Fruit fly (Drosophila melanogaster): ENCODE measurements around the gene CG9689.
A peak's percentile ranks its signal among the peaks of the same experiment; 100 is the strongest.

Gene CG9689

DNA sequence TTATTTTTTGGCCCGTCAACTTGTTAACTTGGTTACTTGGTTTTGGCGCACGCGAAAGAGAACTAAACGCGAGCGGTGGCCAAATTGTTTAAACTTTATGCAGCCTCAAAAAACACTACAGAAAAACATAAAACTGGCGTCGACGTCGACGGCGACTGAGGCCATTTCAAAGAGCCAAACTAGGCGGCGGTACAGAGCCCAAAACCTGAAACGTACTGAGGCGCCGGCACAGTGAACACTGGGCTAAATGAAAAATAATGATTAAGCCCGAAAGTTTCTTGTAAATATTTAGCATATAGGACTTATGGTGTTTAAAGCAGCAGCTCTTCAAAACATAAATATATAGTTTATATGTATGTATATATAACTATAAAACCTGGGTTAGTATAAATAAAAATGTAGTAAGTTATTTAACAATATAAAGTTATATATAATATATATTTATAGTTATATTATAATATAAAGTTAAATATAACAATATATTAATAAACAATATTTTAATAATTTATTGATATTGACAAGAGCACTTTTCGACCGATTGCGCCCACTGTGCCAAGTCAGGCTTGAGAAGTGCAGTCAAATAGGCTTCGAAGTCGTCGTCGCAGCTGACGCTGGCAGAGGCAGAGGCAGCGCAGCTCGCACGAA lies 17.9 kb downstream of the CG9689 start, which contains the start of gene CG15249 (continued):
- TF ChIP-seq Doc3 (GFP tag; IDR thresholded peaks at IDR 0.05; ENCODE audit: partially characterized antibody) = no peak
- TF ChIP-seq BtbVII (GFP tag; optimal IDR thresholded peaks at IDR 0.05) = peak; percentile 20
- no peak for TF ChIP-seq gfzf (GFP tag; optimal IDR thresholded peaks at IDR 0.05)
- no peak for TF ChIP-seq ERR (GFP tag; optimal IDR thresholded peaks at IDR 0.05)
- no peak for TF ChIP-seq CG2202 (tag; optimal IDR thresholded peaks at IDR 0.05)
- no peak for TF ChIP-seq chm (GFP tag; IDR thresholded peaks at IDR 0.05)
- TF ChIP-seq Jarid2 (GFP tag; optimal IDR thresholded peaks at IDR 0.05) = no peak
- no peak for TF ChIP-seq CG9797 (GFP tag; optimal IDR thresholded peaks at IDR 0.05)
- no peak for TF ChIP-seq crol (GFP tag; IDR thresholded peaks at IDR 0.05)
- no peak for TF ChIP-seq CG7987 (GFP tag; optimal IDR thresholded peaks at IDR 0.05)
- TF ChIP-seq CG6683 (GFP tag; optimal IDR thresholded peaks at IDR 0.05) = no peak
- TF ChIP-seq crc (GFP tag; optimal IDR thresholded peaks at IDR 0.05) = no peak
- TF ChIP-seq dmrt11E (tag; optimal IDR thresholded peaks at IDR 0.05) = peak; percentile 43
- TF ChIP-seq slou (GFP tag; optimal IDR thresholded peaks at IDR 0.05) = no peak
- peak in 1 of 2 experiments; percentile 16 for TF ChIP-seq Eip74EF (GFP tag; optimal IDR thresholded peaks at IDR 0.05)
- TF ChIP-seq CG1233 (GFP tag; optimal IDR thresholded peaks at IDR 0.05) = no peak
- TF ChIP-seq CG6175 (GFP tag; IDR thresholded peaks at IDR 0.05) = no peak
- TF ChIP-seq Ets65A (GFP tag) = no peak
- peak; percentile 34 for TF ChIP-seq CG4424 (GFP tag; optimal IDR thresholded peaks at IDR 0.05)
- TF ChIP-seq Mad (GFP tag; optimal IDR thresholded peaks at IDR 0.05) = no peak
- no peak for TF ChIP-seq Dbx (GFP tag; IDR thresholded peaks at IDR 0.05)
- no peak for TF ChIP-seq ewg (GFP tag; optimal IDR thresholded peaks at IDR 0.05)
- TF ChIP-seq CG9932 (GFP tag; IDR thresholded peaks at IDR 0.05) = no peak
- no peak for TF ChIP-seq p53 (GFP tag; optimal IDR thresholded peaks at IDR 0.05)
- TF ChIP-seq CG2889 (GFP tag; IDR thresholded peaks at IDR 0.05) = no peak
- TF ChIP-seq chif (GFP tag; optimal IDR thresholded peaks at IDR 0.05) = no peak
- TF ChIP-seq B-H1 (GFP tag; IDR thresholded peaks at IDR 0.05) = no peak; the same call in 2 of the 3 replicates
- peak; percentile 44 for TF ChIP-seq lab (GFP tag; optimal IDR thresholded peaks at IDR 0.05)
- TF ChIP-seq dpn (GFP tag; optimal IDR thresholded peaks at IDR 0.05) = peak in 1 of 2 experiments; percentile 26
- no peak for TF ChIP-seq az2 (GFP tag; optimal IDR thresholded peaks at IDR 0.05)
- TF ChIP-seq chinmo (GFP tag; IDR thresholded peaks at IDR 0.05; ENCODE audit: partially characterized antibody) = no peak
- TF ChIP-seq CG8281 (tag; optimal IDR thresholded peaks at IDR 0.05) = no peak
- TF ChIP-seq CG7271 (tag; optimal IDR thresholded peaks at IDR 0.05) = no peak
- TF ChIP-seq h (optimal IDR thresholded peaks at IDR 0.05) = no peak
- TF ChIP-seq CG11695 (GFP tag; IDR thresholded peaks at IDR 0.05) = no peak
- no peak; the same call in 2 of the 3 replicates for TF ChIP-seq tgo (GFP tag; IDR thresholded peaks at IDR 0.05)
- no peak for TF ChIP-seq pzg (GFP tag; optimal IDR thresholded peaks at IDR 0.05)
- TF ChIP-seq sqz (GFP tag; optimal IDR thresholded peaks at IDR 0.05) = peak; percentile 24
- TF ChIP-seq CG7372 (GFP tag; IDR thresholded peaks at IDR 0.05) = no peak
- peak; percentile 51 for TF ChIP-seq Asciz (GFP tag; optimal IDR thresholded peaks at IDR 0.05)
- TF ChIP-seq Optix (GFP tag; IDR thresholded peaks at IDR 0.05) = no peak
- no peak for TF ChIP-seq Sin3A (optimal IDR thresholded peaks at IDR 0.05)
- TF ChIP-seq dimm (GFP tag; IDR thresholded peaks at IDR 0.05) = no peak
- no peak for TF ChIP-seq Max (GFP tag; optimal IDR thresholded peaks at IDR 0.05)
- TF ChIP-seq CG11398 (GFP tag; optimal IDR thresholded peaks at IDR 0.05) = no peak
- no peak for TF ChIP-seq vnd (GFP tag; IDR thresholded peaks at IDR 0.05; ENCODE audit: partially characterized antibody)
- TF ChIP-seq pfk (GFP tag; optimal IDR thresholded peaks at IDR 0.05) = no peak
- no peak for TF ChIP-seq maf-S (GFP tag; optimal IDR thresholded peaks at IDR 0.05)
- TF ChIP-seq tio (GFP tag; optimal IDR thresholded peaks at IDR 0.05) = no peak
- TF ChIP-seq abd-A (tag; optimal IDR thresholded peaks at IDR 0.05) = no peak
- no peak for TF ChIP-seq lilli (GFP tag; optimal IDR thresholded peaks at IDR 0.05)
